Worm (Caenorhabditis elegans) whole organism, L4/young adult: Measurements from ENCODE around the gene K06H7.2.

Experiments
- W03F9.2 ChIP-seq: fragments of 150-350 bp; optimal IDR thresholded peaks from 2 replicates; lab custom pipeline; 2014; ENCODE audit warnings: missing biosample characterization, missing genetic modification characterization
- dao-5 ChIP-seq: sonication (generic microtip); optimal IDR thresholded peaks from 2 replicates; lab custom pipeline; 2016; ENCODE audit warnings: missing genotype, missing genetic modification characterization, moderate library complexity, missing compliant biosample characterization
- him-1 ChIP-seq: sonication (generic microtip); optimal IDR thresholded peaks from 2 replicates; lab custom pipeline; 2016; ENCODE audit warnings: missing genotype, missing genetic modification reagents, missing genetic modification characterization, missing compliant biosample characterization

The K06H7.2 gene

DNA sequence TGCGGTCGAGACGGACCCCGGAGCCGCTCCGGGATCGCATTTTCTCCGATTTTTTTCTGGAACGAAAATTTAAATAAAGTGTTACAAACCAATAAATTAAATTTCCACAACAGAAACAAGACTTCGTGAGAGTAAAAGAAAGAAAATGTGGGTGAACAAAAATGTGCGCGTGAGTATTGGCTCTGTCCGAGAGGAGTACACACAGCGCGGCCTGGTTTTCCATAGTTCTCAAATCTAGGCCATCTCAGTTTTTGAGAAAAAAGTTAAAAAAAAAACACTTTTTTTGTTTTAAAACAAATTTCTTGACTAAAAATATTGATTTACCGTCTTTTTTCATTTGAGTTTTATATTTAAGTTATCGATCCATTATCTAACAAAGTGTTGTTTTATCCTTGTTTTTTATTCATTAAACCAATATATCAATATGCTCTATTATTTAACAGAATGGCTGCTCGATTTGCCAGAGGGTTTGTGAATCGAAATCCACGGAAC, 51.2 kb downstream of the K06H7.2 start, which contains the start of the genes C14B9.8 and mrpl-18:
TSS of gene C14B9.8 (minus strand) at position 56 of the 492 bp plus-strand sequence.
TSS of gene mrpl-18 (plus strand) at position 442 of the 492 bp plus-strand sequence.
- peak; percentile 63 for TF ChIP-seq W03F9.2
- peak; percentile 63 for TF ChIP-seq him-1 (tag; lab: Kevin White, UChicago)
- TF ChIP-seq dao-5 (tag; lab: Kevin White, UChicago): no peak
